Fruit fly (Drosophila melanogaster): Measurements from ENCODE around the gene Lrp4.

Gene Lrp4

dm6 chrX:15909564-15910284 lies 946 bp upstream of the Lrp4 start, which contains the start of gene CycD (continued):
- no peak for TF ChIP-seq CG6175 (GFP tag; IDR thresholded peaks at IDR 0.05)
- no peak for TF ChIP-seq CG31388 (GFP tag; optimal IDR thresholded peaks at IDR 0.05)
- TF ChIP-seq GATAe (GFP tag; conservative IDR thresholded peaks at IDR 0.05): no peak
- peak; percentile 15 for TF ChIP-seq CG4424 (GFP tag; optimal IDR thresholded peaks at IDR 0.05)
- TF ChIP-seq CG3838 (GFP tag; optimal IDR thresholded peaks at IDR 0.05): no peak
- TF ChIP-seq CG17361 (GFP tag; IDR thresholded peaks at IDR 0.05): no peak; the same call in 2 of the 3 replicates
- 0 out of 2 replicates have a peak, but pooled peaks have one; percentile 22 for TF ChIP-seq CG11247 (GFP tag; IDR thresholded peaks at IDR 0.05)
- TF ChIP-seq CG11085 (GFP tag; IDR thresholded peaks at IDR 0.05): no peak
- no peak for TF ChIP-seq NfI (GFP tag; optimal IDR thresholded peaks at IDR 0.05)
- TF ChIP-seq Mes4 (GFP tag; optimal IDR thresholded peaks at IDR 0.05): no peak
- peak; percentile 73 for TF ChIP-seq row (GFP tag; IDR thresholded peaks at IDR 0.05)
- TF ChIP-seq CG10209 (GFP tag; optimal IDR thresholded peaks at IDR 0.05): no peak
- no peak for TF ChIP-seq CG10654 (GFP tag; optimal IDR thresholded peaks at IDR 0.05)
- peak; percentile 39; the same call in 1 of the 3 replicates for TF ChIP-seq CG2199 (GFP tag; IDR thresholded peaks at IDR 0.05)
- TF ChIP-seq bsh (GFP tag; optimal IDR thresholded peaks at IDR 0.05): no peak
- TF ChIP-seq CG4707 (GFP tag; optimal IDR thresholded peaks at IDR 0.05): no peak
- no peak for TF ChIP-seq CG34224 (GFP tag; IDR thresholded peaks at IDR 0.05; ENCODE audit: partially characterized antibody)
- no peak for TF ChIP-seq usp (GFP tag; optimal IDR thresholded peaks at IDR 0.05)
- no peak for TF ChIP-seq CG9817 (tag; optimal IDR thresholded peaks at IDR 0.05)
- no peak for TF ChIP-seq CG15601 (tag; optimal IDR thresholded peaks at IDR 0.05)
- TF ChIP-seq wor (GFP tag; IDR thresholded peaks at IDR 0.05): no peak
- peak; percentile 65 for TF ChIP-seq onecut (GFP tag; IDR thresholded peaks at IDR 0.05)
- no peak for TF ChIP-seq CG32772 (GFP tag; IDR thresholded peaks at IDR 0.05)
- TF ChIP-seq Dip3 (GFP tag; optimal IDR thresholded peaks at IDR 0.05): no peak
- TF ChIP-seq emc (GFP tag; optimal IDR thresholded peaks at IDR 0.05): no peak
- no peak for TF ChIP-seq CrebB (tag; optimal IDR thresholded peaks at IDR 0.05)
- TF ChIP-seq Oli (tag; optimal IDR thresholded peaks at IDR 0.05): no peak
- no peak for TF ChIP-seq CG33557 (GFP tag; optimal IDR thresholded peaks at IDR 0.05)
- TF ChIP-seq CG8765 (GFP tag; IDR thresholded peaks at IDR 0.05): no peak; the same call in 1 of the 2 replicates
- TF ChIP-seq Xbp1 (GFP tag; optimal IDR thresholded peaks at IDR 0.05): peak; percentile 41
- no peak for TF ChIP-seq CG9609 (GFP tag; optimal IDR thresholded peaks at IDR 0.05)
- TF ChIP-seq repo (GFP tag; optimal IDR thresholded peaks at IDR 0.05): no peak
- no peak; the same call in 2 of the 3 replicates for TF ChIP-seq Optix (GFP tag; IDR thresholded peaks at IDR 0.05)
- no peak for TF ChIP-seq fu2 (GFP tag; optimal IDR thresholded peaks at IDR 0.05)
- no peak for TF ChIP-seq CG8478 (optimal IDR thresholded peaks at IDR 0.05)
- no peak for TF ChIP-seq Kr (GFP tag; optimal IDR thresholded peaks at IDR 0.05)
- TF ChIP-seq tll (GFP tag; optimal IDR thresholded peaks at IDR 0.05): no peak
- TF ChIP-seq slou (GFP tag; optimal IDR thresholded peaks at IDR 0.05): no peak
- no peak for TF ChIP-seq zf30C (GFP tag; optimal IDR thresholded peaks at IDR 0.05)
- TF ChIP-seq dimm (GFP tag; IDR thresholded peaks at IDR 0.05): no peak
- no peak for TF ChIP-seq CG17359 (tag; optimal IDR thresholded peaks at IDR 0.05)
- peak in 1 of 2 experiments; percentile 29 for TF ChIP-seq Dfd (GFP tag; optimal IDR thresholded peaks at IDR 0.05)
- no peak for TF ChIP-seq CG9215 (GFP tag; IDR thresholded peaks at IDR 0.05)
- TF ChIP-seq CG6791 (GFP tag; IDR thresholded peaks at IDR 0.05; ENCODE audit: partially characterized antibody): peak; percentile 78; the same call in 2 of the 3 replicates
- TF ChIP-seq CG2129 (GFP tag; IDR thresholded peaks at IDR 0.05; ENCODE audit: partially characterized antibody): no peak
- TF ChIP-seq CG18599 (GFP tag; optimal IDR thresholded peaks at IDR 0.05): no peak
- TF ChIP-seq eve (GFP tag; optimal IDR thresholded peaks at IDR 0.05): no peak
- peak; percentile 0 for TF ChIP-seq HmgZ (tag; optimal IDR thresholded peaks at IDR 0.05)
- no peak for TF ChIP-seq ash1 (GFP tag; optimal IDR thresholded peaks at IDR 0.05)
- TF ChIP-seq Vsx1 (GFP tag; optimal IDR thresholded peaks at IDR 0.05): no peak
